Worm (Caenorhabditis elegans): Measurements from ENCODE around the gene gyf-1.
A peak's percentile ranks its signal among the peaks of the same experiment; 100 is the strongest.

DNA sequence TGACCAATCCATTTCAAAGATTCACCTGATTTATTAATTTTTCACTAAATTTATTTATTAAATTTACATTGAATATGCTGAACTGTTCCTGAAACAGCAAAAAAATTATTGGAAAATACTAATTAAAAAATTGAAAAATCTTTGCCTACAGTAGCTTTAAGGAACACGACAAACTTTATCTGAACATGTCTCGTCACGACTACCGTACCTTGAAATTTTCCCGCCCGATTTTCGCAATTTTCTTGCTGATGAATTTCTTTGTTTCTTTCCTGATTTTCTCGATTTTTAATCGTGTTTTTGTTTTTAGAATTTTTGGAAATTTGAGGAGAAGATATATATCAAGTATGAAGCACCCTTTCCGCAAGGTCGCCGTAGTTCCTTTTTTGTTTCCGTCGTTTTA lies 1.1 kb upstream of the gyf-1 start:
- no peak for TF ChIP-seq ztf-11 (tag; optimal IDR thresholded peaks at IDR 0.05)
- TF ChIP-seq nhr-85 (tag), result peak; percentile 13
- TF ChIP-seq ets-5 (GFP tag; IDR thresholded peaks at IDR 0.05), result no peak
- no peak for TF ChIP-seq nhr-76 (tag; optimal IDR thresholded peaks at IDR 0.05)
- no peak for TF ChIP-seq dsc-1 (tag; optimal IDR thresholded peaks at IDR 0.05)
- no peak for TF ChIP-seq nhr-90 (tag; optimal IDR thresholded peaks at IDR 0.05; ENCODE audit: poor library complexity)
- TF ChIP-seq lin-35 (GFP tag; optimal IDR thresholded peaks at IDR 0.05), result no peak
- TF ChIP-seq nhr-12 (tag; optimal IDR thresholded peaks at IDR 0.05), result no peak

All from whole organism, L1 larva.